Worm (Caenorhabditis elegans) whole organism, L1 larva: ENCODE data around the gene T27A10.2.

ENCODE experiments used
- Y116A8C.19 ChIP-seq: sonication (generic microtip); optimal IDR thresholded peaks from 2 replicates; lab custom pipeline; 2016; ENCODE audit warnings: missing compliant biosample characterization, missing genetic modification characterization, borderline replicate concordance
- aly-2 ChIP-seq: fragments of 150-350 bp; optimal IDR thresholded peaks from 2 replicates; lab custom pipeline; 2014; ENCODE audit warnings: missing biosample characterization, missing genetic modification characterization
- ceh-8 ChIP-seq: fragments of 200-800 bp; sonication (Bioruptor generic); optimal IDR thresholded peaks from 2 replicates; lab custom pipeline; 2018; ENCODE audit warnings: mild to moderate bottlenecking, missing genetic modification characterization, moderate library complexity, missing compliant biosample characterization
- ceh-82 ChIP-seq, 3 experiments: fragments of 150-350 bp in 1 of 3; sonication (generic microtip) in 2 of 3; optimal IDR thresholded peaks; 2 replicates each; lab custom pipeline; 2014 to 2017; ENCODE audit warnings: missing biosample characterization in 3 of 3, missing genetic modification characterization in 3 of 3
- ceh-90 ChIP-seq: sonication (generic microtip); optimal IDR thresholded peaks from 2 replicates; lab custom pipeline; 2016; ENCODE audit warnings: missing genetic modification characterization, missing compliant biosample characterization
- dsc-1 ChIP-seq: sonication (generic microtip); optimal IDR thresholded peaks from 2 replicates; lab custom pipeline; 2016; ENCODE audit warnings: mild to moderate bottlenecking, missing genetic modification characterization, missing compliant biosample characterization
- efl-1 ChIP-seq, 4 experiments: fragments of 150-350 bp; optimal IDR thresholded peaks in 3 of 4; peaks in 1 of 4; 1 replicate in 1 of 4; 2 replicates in 3 of 4; lab custom pipeline; 2014; ENCODE audit warnings: missing biosample characterization in 2 of 4, missing genetic modification characterization in 2 of 4, missing genetic modification reagents in 2 of 4
- elt-3 ChIP-seq, 6 experiments: fragments of 150-350 bp in 1 of 6; sonication (generic microtip); optimal IDR thresholded peaks; 2 replicates each; lab custom pipeline; 2017 to 2018; ENCODE audit warnings: missing biosample characterization in 6 of 6, missing genetic modification characterization in 6 of 6, inconsistent platforms in 1 of 6
- ets-5 ChIP-seq: fragments of 200-800 bp; sonication (Bioruptor generic); IDR thresholded peaks from 2 replicates; pipeline ENCODE4 v1.3.6; 2022; ENCODE audit warnings: missing genetic modification characterization, missing compliant biosample characterization
- fkh-4 ChIP-seq: sonication (generic microtip); optimal IDR thresholded peaks from 2 replicates; lab custom pipeline; 2016; ENCODE audit warnings: missing compliant biosample characterization, missing genetic modification characterization, borderline replicate concordance
- fos-1 ChIP-seq: fragments of 150-350 bp; optimal IDR thresholded peaks from 2 replicates; lab custom pipeline; 2014; ENCODE audit warnings: missing biosample characterization, missing genetic modification characterization
- grh-1 ChIP-seq: fragments of 200-800 bp; sonication (Bioruptor generic); IDR thresholded peaks from 2 replicates; pipeline ENCODE4 v1.3.6; 2022; ENCODE audit warnings: missing genetic modification reagents, missing genetic modification characterization, missing compliant biosample characterization
- irx-1 ChIP-seq: sonication (generic microtip); optimal IDR thresholded peaks from 2 replicates; lab custom pipeline; 2016; ENCODE audit warnings: missing genetic modification characterization, missing compliant biosample characterization
- lin-14 ChIP-seq: fragments of 200-800 bp; sonication (Bioruptor generic); optimal IDR thresholded peaks from 2 replicates; lab custom pipeline; 2018; ENCODE audit warnings: mild to moderate bottlenecking, missing genetic modification characterization, moderate library complexity, missing compliant biosample characterization
- lin-35 ChIP-seq, 2 experiments: fragments of 150-350 bp; optimal IDR thresholded peaks; 2 replicates each; lab custom pipeline; 2014; ENCODE audit warnings: missing biosample characterization in 2 of 2, missing genetic modification characterization in 2 of 2, missing genetic modification reagents in 2 of 2
- lir-3 ChIP-seq: sonication (generic microtip); optimal IDR thresholded peaks from 2 replicates; lab custom pipeline; 2016; ENCODE audit warnings: mild to moderate bottlenecking, missing genetic modification characterization, moderate library complexity, missing compliant biosample characterization; ENCODE audit not compliant: poor library complexity
- mab-9 ChIP-seq: fragments of 200-800 bp; sonication (Bioruptor generic); IDR thresholded peaks from 2 replicates; pipeline ENCODE4 v1.3.6; 2022; ENCODE audit warnings: missing genetic modification reagents, missing genetic modification characterization, missing compliant biosample characterization
- mdl-1 ChIP-seq, 2 experiments: fragments of 150-350 bp; optimal IDR thresholded peaks; 2 replicates each; lab custom pipeline; 2014 to 2017; ENCODE audit warnings: missing biosample characterization in 2 of 2, missing genetic modification characterization in 2 of 2, inconsistent platforms in 1 of 2
- nhr-11 ChIP-seq: fragments of 150-350 bp; optimal IDR thresholded peaks from 2 replicates; lab custom pipeline; 2014; ENCODE audit warnings: missing biosample characterization, missing genetic modification characterization
- nhr-12 ChIP-seq: sonication (generic microtip); optimal IDR thresholded peaks from 2 replicates; lab custom pipeline; 2017; ENCODE audit warnings: missing biosample characterization, missing genetic modification characterization
- nhr-19 ChIP-seq: fragments of 200-800 bp; sonication (Bioruptor generic); conservative IDR thresholded peaks from 2 replicates; pipeline ENCODE4 v1.3.6; 2022; ENCODE audit warnings: missing genetic modification characterization, missing compliant biosample characterization
- nhr-237 ChIP-seq: fragments of 150-350 bp; optimal IDR thresholded peaks from 2 replicates; lab custom pipeline; 2014; ENCODE audit warnings: missing biosample characterization, missing genetic modification characterization
- nhr-28 ChIP-seq: fragments of 150-350 bp; optimal IDR thresholded peaks from 2 replicates; lab custom pipeline; 2014; ENCODE audit warnings: missing biosample characterization, missing genetic modification characterization
- nhr-71 ChIP-seq: sonication (generic microtip); optimal IDR thresholded peaks from 2 replicates; lab custom pipeline; 2016; ENCODE audit warnings: mild to moderate bottlenecking, missing genetic modification characterization, moderate library complexity, missing compliant biosample characterization
- nhr-76 ChIP-seq: sonication (generic microtip); optimal IDR thresholded peaks from 2 replicates; lab custom pipeline; 2017; ENCODE audit warnings: missing biosample characterization, missing genetic modification characterization
- nhr-84 ChIP-seq: sonication (generic microtip); optimal IDR thresholded peaks from 2 replicates; lab custom pipeline; 2017; ENCODE audit warnings: missing biosample characterization, missing genetic modification characterization
- nhr-85 ChIP-seq: sonication (generic microtip); peaks from one replicate; lab custom pipeline; 2016; ENCODE audit warnings: missing genetic modification characterization, inconsistent platforms, missing compliant biosample characterization
- nhr-90 ChIP-seq: sonication (generic microtip); optimal IDR thresholded peaks from 2 replicates; lab custom pipeline; 2016; ENCODE audit warnings: mild to moderate bottlenecking, missing genetic modification characterization, missing compliant biosample characterization; ENCODE audit not compliant: poor library complexity
- rnt-1 ChIP-seq: sonication (generic microtip); optimal IDR thresholded peaks from 2 replicates; lab custom pipeline; 2016; ENCODE audit warnings: mild to moderate bottlenecking, missing genetic modification characterization, moderate library complexity, missing compliant biosample characterization
- snu-23 ChIP-seq: sonication (generic microtip); optimal IDR thresholded peaks from 2 replicates; lab custom pipeline; 2016; ENCODE audit warnings: missing genetic modification characterization, missing compliant biosample characterization
- sptf-1 ChIP-seq: fragments of 150-350 bp; optimal IDR thresholded peaks from 2 replicates; lab custom pipeline; 2014; ENCODE audit warnings: missing biosample characterization, missing genetic modification characterization
- swsn-7 ChIP-seq: sonication (generic microtip); optimal IDR thresholded peaks from 2 replicates; lab custom pipeline; 2016; ENCODE audit warnings: missing genetic modification characterization, missing compliant biosample characterization
- xbp-1 ChIP-seq: sonication (generic microtip); optimal IDR thresholded peaks from 2 replicates; lab custom pipeline; 2016; ENCODE audit warnings: missing genetic modification characterization, missing compliant biosample characterization
- zag-1 ChIP-seq: fragments of 150-350 bp; optimal IDR thresholded peaks from 2 replicates; lab custom pipeline; 2014; ENCODE audit warnings: missing biosample characterization, missing genetic modification characterization

T27A10.2 gene

ce11 chrX:3618842-3619241 lies 33.1 kb downstream of the T27A10.2 start:
- TF ChIP-seq lin-14 (GFP tag; lab: Kevin White, UChicago) = peak; percentile 9
- TF ChIP-seq fkh-4 (tag; lab: Kevin White, UChicago) = no peak
- no peak for TF ChIP-seq nhr-19
- no peak for TF ChIP-seq aly-2 (tag; lab: Kevin White, UChicago)

- TF ChIP-seq zag-1 (tag; lab: Kevin White, UChicago) = no peak
- no peak for TF ChIP-seq efl-1 (optimal IDR thresholded peaks at IDR 0.05; lab: Kevin White, UChicago)
- TF ChIP-seq efl-1 (GFP tag; optimal IDR thresholded peaks at IDR 0.05 in 1 of 2; lab: Kevin White, UChicago) = peak in 1 of 2 experiments; percentile 11
- TF ChIP-seq nhr-85 = no peak
- TF ChIP-seq ets-5 (GFP tag; lab: Robert Waterston, UW) = no peak
- TF ChIP-seq, all 84 proteins: peak for 1
Observed at ce11 chrX:3623162-3623561, 37.4 kb downstream of the T27A10.2 start, which contains the start of gene C18B2.2. C18B2.2 (plus strand) TSS chrX:3623462.

ce11 chrX:3625599-3625998 lies 39.8 kb downstream of the T27A10.2 start:
- TF ChIP-seq efl-1 (optimal IDR thresholded peaks at IDR 0.05; lab: Kevin White, UChicago) (no peak), efl-1 (GFP tag; optimal IDR thresholded peaks at IDR 0.05 in 1 of 2; lab: Kevin White, UChicago) (peak in 1 of 2 experiments; percentile 87), nhr-71 (tag; lab: Kevin White, UChicago) (no peak)

ce11 chrX:3628016-3628415 lies 42.3 kb downstream of the T27A10.2 start, which contains the start of gene vep-2:
vep-2 (plus strand) TSS chrX:3628316.
- no peak for TF ChIP-seq nhr-237 (tag; lab: Kevin White, UChicago)
- no peak for TF ChIP-seq nhr-11 (tag; lab: Kevin White, UChicago)
- TF ChIP-seq Y116A8C.19 = no peak
- no peak for TF ChIP-seq zag-1 (tag; lab: Kevin White, UChicago)
- TF ChIP-seq lin-35 (GFP tag; optimal IDR thresholded peaks at IDR 0.05; lab: Kevin White, UChicago) = no peak
- no peak for TF ChIP-seq nhr-76
- no peak for TF ChIP-seq dsc-1 (tag; lab: Kevin White, UChicago)
- TF ChIP-seq ets-5 (GFP tag; lab: Robert Waterston, UW) = no peak
- no peak for TF ChIP-seq ceh-90
- TF ChIP-seq rnt-1 (tag; lab: Kevin White, UChicago) = no peak
- TF ChIP-seq ceh-82 (tag; optimal IDR thresholded peaks at IDR 0.05; lab: Kevin White, UChicago) = no peak
- no peak for TF ChIP-seq irx-1
- no peak for TF ChIP-seq fos-1 (tag; lab: Kevin White, UChicago)
- no peak for TF ChIP-seq fkh-4 (tag; lab: Kevin White, UChicago)
- TF ChIP-seq nhr-12 (tag; lab: Kevin White, UChicago) = no peak
- TF ChIP-seq, all 84 proteins: peak for 0

ce11 chrX:3630090-3630489 lies 44.3 kb downstream of the T27A10.2 start:
- no peak for TF ChIP-seq nhr-84 (tag; lab: Kevin White, UChicago)
- TF ChIP-seq ceh-8 (GFP tag; lab: Kevin White, UChicago) = no peak
- TF ChIP-seq snu-23 (GFP tag; lab: Kevin White, UChicago) = no peak
- no peak for TF ChIP-seq nhr-90 (tag; lab: Kevin White, UChicago)
- no peak for TF ChIP-seq nhr-71 (tag; lab: Kevin White, UChicago)
- TF ChIP-seq xbp-1 = no peak
- TF ChIP-seq nhr-28 (tag; lab: Kevin White, UChicago) = no peak
- no peak for TF ChIP-seq fkh-4 (tag; lab: Kevin White, UChicago)
- TF ChIP-seq mdl-1 (tag; optimal IDR thresholded peaks at IDR 0.05; lab: Kevin White, UChicago) = no peak
- no peak for TF ChIP-seq sptf-1
- TF ChIP-seq mab-9 (GFP tag; lab: Robert Waterston, UW) = no peak
- TF ChIP-seq elt-3 (tag; optimal IDR thresholded peaks at IDR 0.05; lab: Kevin White, UChicago) = no peak
- no peak for TF ChIP-seq grh-1
- TF ChIP-seq lir-3 (tag; lab: Kevin White, UChicago) = no peak
- TF ChIP-seq swsn-7 = no peak
